Worm (Caenorhabditis elegans) whole organism, L4 larva: ENCODE data around the gene twk-22.
A peak's percentile ranks its signal among the peaks of the same experiment; 100 is the strongest.

Source experiments
- F26F4.8 ChIP-seq: fragments of 200-800 bp; sonication (Bioruptor generic); conservative IDR thresholded peaks from 2 replicates; pipeline ENCODE4 v1.3.6; 2022; ENCODE audit warnings: missing genetic modification characterization, missing compliant biosample characterization
- F37D6.2 ChIP-seq: sonication (generic microtip); optimal IDR thresholded peaks from 2 replicates; lab custom pipeline; 2016; ENCODE audit warnings: mild to moderate bottlenecking, missing genetic modification characterization, missing compliant biosample characterization
- F44E2.7 ChIP-seq: fragments of 200-800 bp; sonication (Bioruptor generic); IDR thresholded peaks from 2 replicates; pipeline ENCODE4 v2.1.2; 2022; ENCODE audit warnings: missing genetic modification characterization, missing compliant biosample characterization
- T20F7.1 ChIP-seq: fragments of 200-800 bp; sonication (Bioruptor generic); optimal IDR thresholded peaks from 2 replicates; lab custom pipeline; 2018; ENCODE audit warnings: mild to moderate bottlenecking, missing genetic modification characterization, missing compliant biosample characterization
- T26A8.4 ChIP-seq: fragments of 200-800 bp; sonication (Bioruptor generic); IDR thresholded peaks from 2 replicates; pipeline ENCODE4 v1.3.6; 2022; ENCODE audit warnings: missing genetic modification characterization, missing compliant biosample characterization
- aha-1 ChIP-seq: fragments of 150-350 bp; peaks from one replicate; lab custom pipeline; 2014; ENCODE audit warnings: missing biosample characterization, missing genetic modification characterization
- ama-1 ChIP-seq: fragments of 150-350 bp; optimal IDR thresholded peaks from 2 replicates; lab custom pipeline; 2014; ENCODE audit warnings: inconsistent platforms, mixed read lengths
- ceh-28 ChIP-seq: fragments of 150-350 bp; optimal IDR thresholded peaks from 2 replicates; lab custom pipeline; 2014; ENCODE audit warnings: missing biosample characterization, missing genetic modification reagents, missing genetic modification characterization
- ceh-82 ChIP-seq: sonication (generic microtip); optimal IDR thresholded peaks from 2 replicates; lab custom pipeline; 2017; ENCODE audit warnings: missing biosample characterization, missing genetic modification characterization
- ces-1 ChIP-seq: fragments of 150-350 bp; sonication (generic microtip); optimal IDR thresholded peaks from 4 replicates; lab custom pipeline; 2014; ENCODE audit warnings: missing biosample characterization, missing genetic modification reagents, missing genetic modification characterization
- ctbp-1 ChIP-seq: fragments of 200-800 bp; sonication (Bioruptor generic); IDR thresholded peaks from 2 replicates; pipeline ENCODE4 v1.3.6; 2022; ENCODE audit warnings: missing genetic modification reagents, missing genetic modification characterization, missing compliant biosample characterization
- daf-12 ChIP-seq: fragments of 150-350 bp; optimal IDR thresholded peaks from 2 replicates; lab custom pipeline; 2014; ENCODE audit warnings: missing biosample characterization, missing genetic modification reagents, missing genetic modification characterization
- daf-16 ChIP-seq, 3 experiments: sonication (generic microtip); optimal IDR thresholded peaks; 2 replicates each; lab custom pipeline; 2016 to 2017; ENCODE audit warnings: missing genetic modification characterization in 3 of 3, missing genetic modification reagents in 3 of 3, mild to moderate bottlenecking in 2 of 3, missing compliant biosample characterization in 2 of 3, missing biosample characterization in 1 of 3, moderate library complexity in 1 of 3
- daf-19 ChIP-seq: fragments of 200-800 bp; sonication (Bioruptor generic); conservative IDR thresholded peaks from 2 replicates; pipeline ENCODE4 v1.3.6; 2022; ENCODE audit warnings: missing genetic modification characterization, missing compliant biosample characterization
- dmd-9 ChIP-seq: fragments of 200-800 bp; sonication (Bioruptor generic); IDR thresholded peaks from 2 replicates; pipeline ENCODE4 v1.3.6; 2022; ENCODE audit warnings: missing genetic modification reagents, missing genetic modification characterization, missing compliant biosample characterization
- dpl-1 ChIP-seq: fragments of 150-350 bp; optimal IDR thresholded peaks from 2 replicates; lab custom pipeline; 2014; ENCODE audit warnings: missing biosample characterization, missing genetic modification reagents, missing genetic modification characterization
- dve-1 ChIP-seq: sonication (generic microtip); optimal IDR thresholded peaks from 2 replicates; lab custom pipeline; 2017; ENCODE audit warnings: antibody characterized with exemption, mild to moderate bottlenecking, missing genetic modification characterization, missing compliant biosample characterization; ENCODE audit not compliant: insufficient read depth
- gei-8 ChIP-seq: fragments of 200-800 bp; sonication (Bioruptor generic); optimal IDR thresholded peaks from 2 replicates; lab custom pipeline; 2018; ENCODE audit warnings: mild to moderate bottlenecking, missing genetic modification characterization, missing compliant biosample characterization
- hlh-11 ChIP-seq: fragments of 200-800 bp; sonication (Bioruptor generic); optimal IDR thresholded peaks from 2 replicates; lab custom pipeline; 2018; ENCODE audit warnings: mild to moderate bottlenecking, missing genetic modification characterization, missing compliant biosample characterization
- hlh-30 ChIP-seq: sonication (generic microtip); optimal IDR thresholded peaks from 2 replicates; lab custom pipeline; 2017; ENCODE audit warnings: antibody characterized with exemption, mild to moderate bottlenecking, missing genetic modification characterization, missing compliant biosample characterization; ENCODE audit not compliant: insufficient read depth
- hmg-1.1 ChIP-seq: fragments of 200-800 bp; sonication (Bioruptor generic); IDR thresholded peaks from 2 replicates; pipeline ENCODE4 v1.3.6; 2022; ENCODE audit warnings: missing genetic modification reagents, missing genetic modification characterization, missing compliant biosample characterization
- lim-7 ChIP-seq: fragments of 200-800 bp; sonication (Bioruptor generic); IDR thresholded peaks from 2 replicates; pipeline ENCODE4 v1.3.6; 2022; ENCODE audit warnings: missing genetic modification characterization, missing compliant biosample characterization
- lin-1 ChIP-seq: fragments of 200-800 bp; sonication (Bioruptor generic); IDR thresholded peaks from 2 replicates; pipeline ENCODE4 v1.3.6; 2022; ENCODE audit warnings: missing genetic modification reagents, missing genetic modification characterization, missing compliant biosample characterization
- mdl-1 ChIP-seq, 2 experiments: fragments of 150-350 bp in 1 of 2; sonication (generic microtip) in 1 of 2; optimal IDR thresholded peaks; 2 replicates each; lab custom pipeline; 2014 to 2017; ENCODE audit warnings: missing biosample characterization in 2 of 2, missing genetic modification characterization in 2 of 2
- mxl-3 ChIP-seq: fragments of 200-800 bp; sonication (Bioruptor generic); optimal IDR thresholded peaks from 2 replicates; lab custom pipeline; 2018; ENCODE audit warnings: mild to moderate bottlenecking, missing genetic modification characterization, missing compliant biosample characterization
- nhr-10 ChIP-seq: fragments of 150-350 bp; optimal IDR thresholded peaks from 2 replicates; lab custom pipeline; 2014; ENCODE audit warnings: missing biosample characterization, missing genetic modification characterization
- nhr-111 ChIP-seq: fragments of 200-800 bp; sonication (Bioruptor generic); optimal IDR thresholded peaks from 2 replicates; lab custom pipeline; 2018; ENCODE audit warnings: mild to moderate bottlenecking, missing genetic modification characterization, missing compliant biosample characterization
- nhr-237 ChIP-seq: sonication (generic microtip); optimal IDR thresholded peaks from 2 replicates; lab custom pipeline; 2017; ENCODE audit warnings: missing biosample characterization, missing genetic modification characterization
- nhr-28 ChIP-seq: fragments of 150-350 bp; optimal IDR thresholded peaks from 2 replicates; lab custom pipeline; 2014; ENCODE audit warnings: missing biosample characterization, missing genetic modification characterization
- nhr-42 ChIP-seq: fragments of 200-800 bp; sonication (Bioruptor generic); IDR thresholded peaks from 2 replicates; pipeline ENCODE4 v1.3.6; 2022; ENCODE audit warnings: missing genetic modification characterization, missing compliant biosample characterization
- nhr-48 ChIP-seq: sonication (generic microtip); optimal IDR thresholded peaks from 2 replicates; lab custom pipeline; 2016; ENCODE audit warnings: mild to moderate bottlenecking, missing genetic modification characterization, missing compliant biosample characterization
- php-3 ChIP-seq: fragments of 200-800 bp; sonication (Bioruptor generic); IDR thresholded peaks from 2 replicates; pipeline ENCODE4 v1.3.6; 2022; ENCODE audit warnings: missing genetic modification reagents, missing genetic modification characterization, missing compliant biosample characterization
- saeg-2 ChIP-seq: fragments of 200-800 bp; sonication (Bioruptor generic); IDR thresholded peaks from 2 replicates; pipeline ENCODE4 v1.3.6; 2022; ENCODE audit warnings: missing genetic modification reagents, missing genetic modification characterization, missing compliant biosample characterization
- sdz-12 ChIP-seq: fragments of 200-800 bp; sonication (Bioruptor generic); optimal IDR thresholded peaks from 2 replicates; lab custom pipeline; 2018; ENCODE audit warnings: mild to moderate bottlenecking, missing genetic modification characterization, missing compliant biosample characterization
- skn-1 ChIP-seq: fragments of 150-350 bp; optimal IDR thresholded peaks from 2 replicates; lab custom pipeline; 2014; ENCODE audit warnings: missing biosample characterization, missing genetic modification characterization
- snpc-4 ChIP-seq: fragments of 150-350 bp; optimal IDR thresholded peaks from 2 replicates; lab custom pipeline; 2014; ENCODE audit warnings: missing biosample characterization, missing genetic modification characterization
- tag-97 ChIP-seq: fragments of 200-800 bp; sonication (Bioruptor generic); IDR thresholded peaks from 2 replicates; pipeline ENCODE4 v1.3.6; 2022; ENCODE audit warnings: missing genetic modification characterization, missing compliant biosample characterization
- tra-1 ChIP-seq: fragments of 200-800 bp; sonication (Bioruptor generic); IDR thresholded peaks from 2 replicates; pipeline ENCODE4 v1.3.6; 2022; ENCODE audit warnings: missing genetic modification reagents, missing genetic modification characterization, missing compliant biosample characterization
- unc-62 ChIP-seq, 3 experiments: fragments of 150-350 bp in 1 of 3; sonication (generic microtip); optimal IDR thresholded peaks in 2 of 3; peaks in 1 of 3; 1 replicate in 1 of 3; 2 replicates in 2 of 3; lab custom pipeline; 2014 to 2017; ENCODE audit warnings: missing biosample characterization in 3 of 3, missing genetic modification characterization in 3 of 3, missing genetic modification reagents in 3 of 3, missing genotype in 1 of 3
- zfp-2 ChIP-seq: sonication (generic microtip); optimal IDR thresholded peaks from 2 replicates; lab custom pipeline; 2016; ENCODE audit warnings: mild to moderate bottlenecking, missing genetic modification characterization, missing compliant biosample characterization
- zip-11 ChIP-seq: fragments of 200-800 bp; sonication (Bioruptor generic); IDR thresholded peaks from 2 replicates; pipeline ENCODE4 v1.3.6; 2022; ENCODE audit warnings: missing genetic modification characterization, missing compliant biosample characterization
- zip-2 ChIP-seq: fragments of 150-350 bp; optimal IDR thresholded peaks from 2 replicates; lab custom pipeline; 2014; ENCODE audit warnings: missing biosample characterization, missing genetic modification characterization

The twk-22 gene

ce11 chrX:16321864-16322263 lies 15.6 kb downstream of the twk-22 start:
- TF ChIP-seq ces-1 (GFP tag; lab: Kevin White, UChicago) (peak; percentile 48), daf-16 (GFP tag; optimal IDR thresholded peaks at IDR 0.05; lab: Kevin White, UChicago) (no peak), daf-16 (tag; optimal IDR thresholded peaks at IDR 0.05; lab: Kevin White, UChicago) (no peak)

DNA sequence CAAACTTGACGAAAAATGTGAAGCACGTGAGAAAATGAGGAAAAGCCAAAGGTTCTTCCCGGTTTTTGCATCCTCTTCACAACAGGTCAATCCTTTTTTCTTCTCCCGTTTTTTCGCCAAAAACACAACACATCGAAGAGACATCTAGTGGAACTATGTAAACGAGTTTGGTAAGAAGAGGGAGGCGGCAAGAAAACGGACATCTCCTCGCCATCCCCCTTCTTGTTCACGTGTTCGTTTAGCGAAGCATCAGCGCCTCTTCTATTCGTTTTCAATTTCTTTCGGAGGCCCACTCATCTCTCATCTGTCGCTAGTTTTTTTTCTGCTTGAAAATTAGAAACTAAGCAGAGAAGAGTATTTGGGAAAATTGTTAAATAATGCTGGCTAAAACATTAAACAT lies 18.0 kb downstream of the twk-22 start:
- no peak for TF ChIP-seq nhr-111 (GFP tag; lab: Kevin White, UChicago)
- TF ChIP-seq dve-1 (tag; lab: Kevin White, UChicago) = no peak
- peak; percentile 39 for TF ChIP-seq nhr-28 (tag; lab: Kevin White, UChicago)
- TF ChIP-seq sdz-12 = no peak
- TF ChIP-seq zip-2 (tag; lab: Kevin White, UChicago) = no peak
- no peak for TF ChIP-seq daf-19 (GFP tag; lab: Robert Waterston, UW)
- no peak for TF ChIP-seq ceh-28 (tag; lab: Kevin White, UChicago)
- no peak for TF ChIP-seq nhr-42 (GFP tag; lab: Robert Waterston, UW)
- no peak for TF ChIP-seq skn-1 (tag; lab: Kevin White, UChicago)
- no peak for TF ChIP-seq tag-97 (GFP tag; lab: Robert Waterston, UW)
- TF ChIP-seq T20F7.1 (GFP tag; lab: Kevin White, UChicago) = no peak
- TF ChIP-seq nhr-237 (tag; lab: Kevin White, UChicago) = no peak
- TF ChIP-seq T26A8.4 (GFP tag; lab: Robert Waterston, UW) = no peak
- peak; percentile 34 for TF ChIP-seq nhr-48 (tag; lab: Kevin White, UChicago)
- no peak for TF ChIP-seq daf-12 (tag; lab: Kevin White, UChicago)
- peak; percentile 17 for TF ChIP-seq dpl-1 (GFP tag; lab: Kevin White, UChicago)
- TF ChIP-seq unc-62 (GFP tag; optimal IDR thresholded peaks at IDR 0.05 in 1 of 2; lab: Kevin White, UChicago) = peak in 1 of 2 experiments; percentile 77
- no peak for TF ChIP-seq unc-62 (tag; optimal IDR thresholded peaks at IDR 0.05; lab: Kevin White, UChicago)
- no peak for TF ChIP-seq snpc-4 (tag; lab: Kevin White, UChicago)
- TF ChIP-seq mxl-3 = peak; percentile 52
- TF ChIP-seq lim-7 = no peak
- TF ChIP-seq mdl-1 (tag; optimal IDR thresholded peaks at IDR 0.05; lab: Kevin White, UChicago) = peak; percentile 28 to 76
- no peak for TF ChIP-seq lin-1 (GFP tag; lab: Robert Waterston, UW)
- no peak for TF ChIP-seq saeg-2 (GFP tag; lab: Robert Waterston, UW)
- no peak for TF ChIP-seq tra-1 (GFP tag; lab: Robert Waterston, UW)
- peak; percentile 68 for TF ChIP-seq hlh-11 (tag; lab: Kevin White, UChicago)
- no peak for TF ChIP-seq nhr-10
- TF ChIP-seq ama-1 (lab: Kevin White, UChicago) = no peak
- TF ChIP-seq zip-11 (GFP tag; lab: Robert Waterston, UW) = no peak
- no peak for TF ChIP-seq php-3 (GFP tag; lab: Robert Waterston, UW)
- no peak for TF ChIP-seq gei-8 (GFP tag; lab: Kevin White, UChicago)
- no peak for TF ChIP-seq F37D6.2
- TF ChIP-seq ceh-82 = no peak
- peak; percentile 53 for TF ChIP-seq hlh-30 (tag; lab: Kevin White, UChicago)
- no peak for TF ChIP-seq F44E2.7 (GFP tag; lab: Robert Waterston, UW)
- TF ChIP-seq ctbp-1 (GFP tag; lab: Robert Waterston, UW) = no peak
- no peak for TF ChIP-seq F26F4.8
- 0 out of 2 replicates have a peak, but pooled peaks have one; percentile 21 for TF ChIP-seq hmg-1.1 (GFP tag; lab: Robert Waterston, UW)
- no peak for TF ChIP-seq dmd-9 (GFP tag; lab: Robert Waterston, UW)
- no peak for TF ChIP-seq zfp-2 (tag; lab: Kevin White, UChicago)
- TF ChIP-seq aha-1 (tag; lab: Kevin White, UChicago) = peak; percentile 43
